Fruit fly (Drosophila melanogaster) whole organism, embryonic: Measurements from ENCODE around the gene Sap130.

Experiments used
- CG10366 ChIP-seq: fragments of 200-800 bp; sonication (Bioruptor generic); IDR thresholded peaks from 2 replicates; pipeline ENCODE4 v1.3.6; 2022; ENCODE audit warnings: missing biosample characterization, missing genetic modification characterization
- CG11247 ChIP-seq: fragments of 200-800 bp; sonication (Bioruptor generic); IDR thresholded peaks from 2 replicates; pipeline ENCODE4 v1.3.6; 2022; ENCODE audit warnings: missing biosample characterization, missing genetic modification characterization
- CG12391 ChIP-seq: fragments of 200-800 bp; sonication (Bioruptor generic); optimal IDR thresholded peaks from 3 replicates; lab custom pipeline; 2018; ENCODE audit warnings: missing biosample characterization, mild to moderate bottlenecking, missing genetic modification characterization, moderate library complexity
- CG14441 ChIP-seq: fragments of 200-800 bp; sonication (Bioruptor generic); IDR thresholded peaks from 2 replicates; pipeline ENCODE4 v1.3.6; 2022; ENCODE audit warnings: missing biosample characterization, missing genetic modification characterization
- CG14860 ChIP-seq: fragments of 200-800 bp; sonication (Bioruptor generic); IDR thresholded peaks from 3 replicates; pipeline ENCODE4 v1.3.6; 2022; ENCODE audit warnings: missing biosample characterization, missing genetic modification characterization; ENCODE audit not compliant: partially characterized antibody
- CG1792 ChIP-seq: fragments of 200-800 bp; sonication (Bioruptor generic); optimal IDR thresholded peaks from 2 replicates; lab custom pipeline; 2016; ENCODE audit warnings: missing biosample characterization, missing genetic modification characterization
- CG18619 ChIP-seq: fragments of 200-800 bp; sonication (Bioruptor generic); optimal IDR thresholded peaks from 3 replicates; lab custom pipeline; 2017; ENCODE audit warnings: missing biosample characterization, mild to moderate bottlenecking, missing genetic modification characterization
- CG2889 ChIP-seq: fragments of 200-800 bp; sonication (Bioruptor generic); IDR thresholded peaks from 3 replicates; pipeline ENCODE4 v1.3.6; 2022; ENCODE audit warnings: missing biosample characterization, missing genetic modification characterization
- CG34224 ChIP-seq: fragments of 200-800 bp; sonication (Bioruptor generic); IDR thresholded peaks from 3 replicates; pipeline ENCODE4 v1.3.6; 2022; ENCODE audit warnings: missing biosample characterization, missing genetic modification characterization; ENCODE audit not compliant: partially characterized antibody
- CG3995 ChIP-seq: fragments of 200-800 bp; sonication (Bioruptor generic); optimal IDR thresholded peaks from 3 replicates; lab custom pipeline; 2016; ENCODE audit warnings: missing biosample characterization, missing genetic modification characterization
- CG4328 ChIP-seq: fragments of 200-800 bp; sonication (Bioruptor generic); optimal IDR thresholded peaks from 3 replicates; lab custom pipeline; 2017; ENCODE audit warnings: missing biosample characterization, missing genetic modification reagents, missing genetic modification characterization
- CG6175 ChIP-seq: fragments of 200-800 bp; sonication (Bioruptor generic); IDR thresholded peaks from 3 replicates; pipeline ENCODE4 v1.3.6; 2022; ENCODE audit warnings: missing biosample characterization, missing genetic modification characterization
- CG6791 ChIP-seq: fragments of 200-800 bp; sonication (Bioruptor generic); IDR thresholded peaks from 3 replicates; pipeline ENCODE4 v1.3.6; 2022; ENCODE audit warnings: missing biosample characterization, missing genetic modification characterization; ENCODE audit not compliant: partially characterized antibody
- CG7372 ChIP-seq: fragments of 200-800 bp; sonication (Bioruptor generic); IDR thresholded peaks from 2 replicates; pipeline ENCODE4 v1.3.6; 2022; ENCODE audit warnings: missing biosample characterization, missing genetic modification characterization
- CG7745 ChIP-seq: fragments of 200-800 bp; sonication (Bioruptor generic); optimal IDR thresholded peaks from 2 replicates; lab custom pipeline; 2018; ENCODE audit warnings: missing biosample characterization, mild to moderate bottlenecking, missing genetic modification characterization, moderate library complexity
- CHES-1-like ChIP-seq: fragments of 200-800 bp; sonication (Bioruptor generic); optimal IDR thresholded peaks from 2 replicates; lab custom pipeline; 2016; ENCODE audit warnings: missing biosample characterization, missing genetic modification characterization
- CTCF ChIP-seq: fragments of 200-800 bp; sonication (Bioruptor generic); optimal IDR thresholded peaks from 2 replicates; lab custom pipeline; 2017; ENCODE audit warnings: missing biosample characterization, mild to moderate bottlenecking, missing genetic modification characterization, moderate library complexity
- Camta ChIP-seq: fragments of 200-800 bp; sonication (Bioruptor generic); optimal IDR thresholded peaks from 2 replicates; lab custom pipeline; 2016; ENCODE audit warnings: missing biosample characterization, missing genetic modification characterization
- Chrac-16 ChIP-seq: fragments of 200-800 bp; sonication (Bioruptor generic); optimal IDR thresholded peaks from 3 replicates; lab custom pipeline; 2016; ENCODE audit warnings: missing biosample characterization, missing genetic modification characterization
- Fer3 ChIP-seq: fragments of 200-800 bp; sonication (Bioruptor generic); optimal IDR thresholded peaks from 2 replicates; lab custom pipeline; 2018; ENCODE audit warnings: missing biosample characterization, mild to moderate bottlenecking, missing genetic modification characterization, moderate library complexity
- Gsc ChIP-seq: fragments of 200-800 bp; sonication (Bioruptor generic); IDR thresholded peaks from 2 replicates; pipeline ENCODE4 v1.3.6; 2022; ENCODE audit warnings: missing biosample characterization, missing genetic modification characterization
- Hr51 ChIP-seq, 2 experiments: fragments of 200-800 bp; sonication (Bioruptor generic); optimal IDR thresholded peaks; 2 replicates in 1 of 2; 3 replicates in 1 of 2; lab custom pipeline; 2016 to 2018; ENCODE audit warnings: missing biosample characterization in 2 of 2, missing genetic modification characterization in 2 of 2, mild to moderate bottlenecking in 1 of 2, moderate library complexity in 1 of 2
- NFAT ChIP-seq: fragments of 200-800 bp; sonication (Bioruptor generic); IDR thresholded peaks from 2 replicates; pipeline ENCODE4 v1.3.6; 2022; ENCODE audit warnings: missing biosample characterization, missing genetic modification characterization
- Nf-YC ChIP-seq: fragments of 200-800 bp; optimal IDR thresholded peaks from 3 replicates; lab custom pipeline; 2019; ENCODE audit warnings: missing biosample characterization, mild to moderate bottlenecking, missing genetic modification characterization, moderate library complexity
- Vsx1 ChIP-seq: fragments of 200-800 bp; sonication (Bioruptor generic); optimal IDR thresholded peaks from 2 replicates; lab custom pipeline; 2017; ENCODE audit warnings: missing biosample characterization, mild to moderate bottlenecking, missing genetic modification characterization, missing genetic modification reagents
- Xrp1 ChIP-seq: fragments of 200-800 bp; sonication (Bioruptor generic); IDR thresholded peaks from 2 replicates; pipeline ENCODE4 v1.3.6; 2022; ENCODE audit warnings: missing biosample characterization, missing genetic modification characterization
- crc ChIP-seq: fragments of 200-800 bp; sonication (Bioruptor generic); optimal IDR thresholded peaks from 2 replicates; lab custom pipeline; 2016; ENCODE audit warnings: missing biosample characterization, missing genetic modification characterization
- croc ChIP-seq: fragments of 200-800 bp; sonication (Bioruptor generic); conservative IDR thresholded peaks from 3 replicates; pipeline ENCODE4 v1.3.6; 2022; ENCODE audit warnings: missing biosample characterization, missing genetic modification characterization
- dati ChIP-seq: fragments of 200-800 bp; sonication (Bioruptor generic); IDR thresholded peaks from 2 replicates; pipeline ENCODE4 v1.3.6; 2022; ENCODE audit warnings: missing biosample characterization, missing genetic modification characterization
- dmrt99B ChIP-seq: fragments of 200-800 bp; sonication (Bioruptor generic); optimal IDR thresholded peaks from 2 replicates; lab custom pipeline; 2018; ENCODE audit warnings: missing biosample characterization, mild to moderate bottlenecking, missing genetic modification characterization, moderate library complexity
- ems ChIP-seq: fragments of 200-800 bp; sonication (Bioruptor generic); optimal IDR thresholded peaks from 3 replicates; lab custom pipeline; 2016; ENCODE audit warnings: missing biosample characterization, missing genetic modification characterization
- fd96Cb ChIP-seq: fragments of 200-800 bp; sonication (Bioruptor generic); optimal IDR thresholded peaks from 2 replicates; lab custom pipeline; 2018; ENCODE audit warnings: missing biosample characterization, mild to moderate bottlenecking, missing genetic modification characterization, moderate library complexity
- gfzf ChIP-seq: fragments of 200-800 bp; sonication (Bioruptor generic); optimal IDR thresholded peaks from 2 replicates; lab custom pipeline; 2016; ENCODE audit warnings: missing biosample characterization, mild to moderate bottlenecking, missing genetic modification characterization, moderate library complexity
- grau ChIP-seq: fragments of 200-800 bp; optimal IDR thresholded peaks from 3 replicates; lab custom pipeline; 2019; ENCODE audit warnings: missing biosample characterization, mild to moderate bottlenecking, missing genetic modification characterization, moderate library complexity
- grn ChIP-seq: fragments of 200-800 bp; sonication (Bioruptor generic); optimal IDR thresholded peaks from 3 replicates; lab custom pipeline; 2017; ENCODE audit warnings: missing biosample characterization, missing genetic modification characterization
- ham ChIP-seq: fragments of 200-800 bp; sonication (Bioruptor generic); IDR thresholded peaks from 2 replicates; pipeline ENCODE4 v1.3.6; 2022; ENCODE audit warnings: missing biosample characterization, missing genetic modification characterization
- lola ChIP-seq, 3 experiments: fragments of >200 bp in 2 of 3; fragments of 200-800 bp in 1 of 3; sonication (Bioruptor generic) in 1 of 3; optimal IDR thresholded peaks; 2 replicates each; lab custom pipeline; 2017 to 2019; ENCODE audit warnings: missing biosample characterization in 3 of 3, missing genetic modification characterization in 3 of 3, mild to moderate bottlenecking in 1 of 3, moderate library complexity in 1 of 3
- nau ChIP-seq: fragments of 200-800 bp; sonication (Bioruptor generic); optimal IDR thresholded peaks from 3 replicates; lab custom pipeline; 2017; ENCODE audit warnings: missing biosample characterization, mild to moderate bottlenecking, missing genetic modification characterization, missing genetic modification reagents
- nmo ChIP-seq: fragments of 200-800 bp; sonication (Bioruptor generic); optimal IDR thresholded peaks from 2 replicates; lab custom pipeline; 2018; ENCODE audit warnings: missing biosample characterization, mild to moderate bottlenecking, missing genetic modification characterization, moderate library complexity
- nom ChIP-seq: fragments of 200-800 bp; sonication (Bioruptor generic); optimal IDR thresholded peaks from 2 replicates; lab custom pipeline; 2017; ENCODE audit warnings: missing biosample characterization, missing genetic modification characterization, mild to moderate bottlenecking, moderate library complexity, missing genetic modification reagents
- odd ChIP-seq: fragments of 200-800 bp; sonication (Bioruptor generic); optimal IDR thresholded peaks from 2 replicates; lab custom pipeline; 2017; ENCODE audit warnings: missing biosample characterization, mild to moderate bottlenecking, missing genetic modification characterization
- onecut ChIP-seq: fragments of 200-800 bp; sonication (Bioruptor generic); IDR thresholded peaks from 2 replicates; pipeline ENCODE4 v1.3.6; 2022; ENCODE audit warnings: missing biosample characterization, missing genetic modification characterization
- pho ChIP-seq: fragments of 200-800 bp; sonication (Bioruptor generic); optimal IDR thresholded peaks from 2 replicates; lab custom pipeline; 2016; ENCODE audit warnings: missing biosample characterization, missing genetic modification characterization
- pros ChIP-seq: fragments of 200-800 bp; sonication (Bioruptor generic); optimal IDR thresholded peaks from 3 replicates; lab custom pipeline; 2019; ENCODE audit warnings: missing biosample characterization, mild to moderate bottlenecking, missing genetic modification characterization, moderate library complexity
- sc ChIP-seq, 3 experiments: fragments of >200 bp in 2 of 3; fragments of 200-800 bp in 1 of 3; sonication (Bioruptor generic) in 1 of 3; optimal IDR thresholded peaks; 2 replicates in 2 of 3; 3 replicates in 1 of 3; lab custom pipeline; 2017; ENCODE audit warnings: mild to moderate bottlenecking in 1 of 3, missing biosample characterization in 1 of 3, missing genetic modification characterization in 1 of 3, missing genetic modification reagents in 1 of 3
- tap ChIP-seq: fragments of 200-800 bp; optimal IDR thresholded peaks from 3 replicates; lab custom pipeline; 2019; ENCODE audit warnings: missing biosample characterization, mild to moderate bottlenecking, missing genetic modification characterization, moderate library complexity
- tll ChIP-seq, 2 experiments: fragments of 200-800 bp in 1 of 2; fragments of >200 bp in 1 of 2; sonication (Bioruptor generic) in 1 of 2; optimal IDR thresholded peaks; 2 replicates each; lab custom pipeline; 2017 to 2019; ENCODE audit warnings: missing biosample characterization in 2 of 2, missing genetic modification characterization in 2 of 2, mild to moderate bottlenecking in 1 of 2, moderate library complexity in 1 of 2
- wdn ChIP-seq: fragments of 200-800 bp; sonication (Bioruptor generic); IDR thresholded peaks from 2 replicates; pipeline ENCODE4 v1.3.6; 2022; ENCODE audit warnings: missing biosample characterization, missing genetic modification characterization

Sap130 gene

DNA sequence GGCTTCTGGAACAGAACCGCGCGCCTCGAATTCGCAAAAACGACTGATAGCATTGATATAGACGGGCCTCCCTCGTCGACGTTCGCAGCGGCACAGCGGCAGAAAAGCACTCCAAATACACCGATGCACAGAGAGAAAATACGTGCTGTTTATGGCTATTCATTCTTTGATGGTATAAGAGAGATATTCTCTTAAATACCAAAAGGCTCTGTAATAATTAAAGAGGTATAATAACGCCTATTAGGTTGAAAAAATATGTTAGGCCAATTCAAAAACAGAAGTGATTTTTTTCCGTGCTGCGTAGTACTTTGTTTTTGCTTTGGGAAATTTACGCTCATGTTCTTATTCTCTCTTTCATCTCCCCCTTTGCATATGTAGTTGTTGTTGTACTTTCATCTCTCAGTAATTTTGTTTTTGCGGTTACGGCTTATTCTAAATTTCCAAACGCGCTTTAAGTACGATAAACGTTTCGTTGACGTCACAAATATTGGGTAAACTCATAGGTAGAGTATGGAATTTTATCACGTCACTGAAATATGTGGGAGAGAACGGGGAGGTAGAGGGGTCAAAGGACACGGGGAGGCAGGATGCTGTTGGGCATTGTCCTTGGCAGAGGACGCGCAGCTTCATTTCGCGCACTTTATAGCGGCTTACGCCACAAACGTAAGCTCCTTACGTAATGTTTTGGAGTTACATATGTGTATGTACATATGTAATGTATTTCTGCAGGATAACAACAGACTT lies 37.5 kb downstream of the Sap130 start, which contains the start of gene nebu (continued):
- TF ChIP-seq lola (GFP tag; optimal IDR thresholded peaks at IDR 0.05; lab: Kevin White, UChicago) (peak in 1 of 3 experiments; percentile 71), dati (GFP tag; lab: Robert Waterston, UW) (peak; percentile 85), onecut (GFP tag; lab: Robert Waterston, UW) (peak; percentile 88), nmo (GFP tag; lab: Kevin White, UChicago) (peak; percentile 88), CTCF (GFP tag; lab: Kevin White, UChicago) (peak; percentile 38), grn (no peak), nom (GFP tag; lab: Kevin White, UChicago) (peak; percentile 92), sc (optimal IDR thresholded peaks at IDR 0.05; lab: Kevin White, UChicago) (no peak), sc (GFP tag; optimal IDR thresholded peaks at IDR 0.05; lab: Kevin White, UChicago) (peak; percentile 76), CG1792 (GFP tag; lab: Kevin White, UChicago) (peak; percentile 96), Camta (GFP tag; lab: Kevin White, UChicago) (peak; percentile 90), CHES-1-like (GFP tag; lab: Kevin White, UChicago) (peak; percentile 98), tll (GFP tag; optimal IDR thresholded peaks at IDR 0.05; lab: Kevin White, UChicago) (no peak), CG11247 (GFP tag; lab: Robert Waterston, UW) (peak; percentile 96), Gsc (GFP tag; lab: Robert Waterston, UW) (no peak), Xrp1 (peak; percentile 96), CG12391 (peak; percentile 96), CG6791 (GFP tag; lab: Robert Waterston, UW) (no peak), Hr51 (GFP tag; optimal IDR thresholded peaks at IDR 0.05; lab: Kevin White, UChicago) (peak; percentile 95 to 96), Chrac-16 (GFP tag; lab: Kevin White, UChicago) (peak; percentile 93), CG14441 (peak; percentile 97), grau (peak; percentile 96), CG3995 (GFP tag; lab: Kevin White, UChicago) (peak; percentile 81), CG10366 (peak; percentile 95), fd96Cb (tag; lab: Kevin White, UChicago) (peak; percentile 93), NFAT (GFP tag; lab: Robert Waterston, UW) (peak; percentile 96), nau (GFP tag; lab: Kevin White, UChicago) (peak; percentile 93), Fer3 (tag; lab: Kevin White, UChicago) (peak; percentile 97), CG34224 (GFP tag; lab: Robert Waterston, UW) (no peak), wdn (GFP tag; lab: Robert Waterston, UW) (peak; percentile 97), pho (GFP tag; lab: Kevin White, UChicago) (peak; percentile 99), CG18619 (peak; percentile 96), tap (tag; lab: Kevin White, UChicago) (peak; percentile 91), CG14860 (GFP tag; lab: Robert Waterston, UW) (no peak), ham (GFP tag; lab: Robert Waterston, UW) (peak; percentile 84; the same call in 1 of the 2 replicates), Vsx1 (GFP tag; lab: Kevin White, UChicago) (peak; percentile 87), pros (GFP tag; lab: Kevin White, UChicago) (no peak), CG2889 (GFP tag; lab: Robert Waterston, UW) (peak; percentile 94), CG4328 (GFP tag; lab: Kevin White, UChicago) (peak; percentile 84), croc (GFP tag; lab: Robert Waterston, UW) (peak; percentile 80), dmrt99B (tag; lab: Kevin White, UChicago) (peak; percentile 96), ems (GFP tag; lab: Kevin White, UChicago) (peak; percentile 95), odd (GFP tag; lab: Kevin White, UChicago) (peak; percentile 91), CG7745 (tag; lab: Kevin White, UChicago) (no peak), CG7372 (GFP tag; lab: Robert Waterston, UW) (peak; percentile 95), CG6175 (GFP tag; lab: Robert Waterston, UW) (peak; percentile 95), gfzf (peak; percentile 17), Nf-YC (tag; lab: Kevin White, UChicago) (peak; percentile 81), crc (GFP tag; lab: Kevin White, UChicago) (peak; percentile 95)
